Worm (Caenorhabditis elegans): ENCODE data around the gene ZK180.6.

ZK180.6 gene

ce11 chrIV:4516478-4516877 is 8.4 kb downstream of the ZK180.6 start:
- no peak for TF ChIP-seq lin-40 (tag; optimal IDR thresholded peaks at IDR 0.05)
- no peak for TF ChIP-seq ekl-4 (GFP tag; IDR thresholded peaks at IDR 0.05)
- TF ChIP-seq ztf-26 (tag; optimal IDR thresholded peaks at IDR 0.05), result no peak
- peak; percentile 79 for TF ChIP-seq egrh-3 (GFP tag; IDR thresholded peaks at IDR 0.05)
- peak; percentile 45 for TF ChIP-seq zfh-2 (GFP tag; conservative IDR thresholded peaks at IDR 0.05)
- no peak for TF ChIP-seq attf-5 (GFP tag; optimal IDR thresholded peaks at IDR 0.05)

- TF ChIP-seq T26A5.8 (tag; optimal IDR thresholded peaks at IDR 0.05) (no peak), unc-130 (GFP tag; optimal IDR thresholded peaks at IDR 0.05) (no peak), ztf-26 (tag; optimal IDR thresholded peaks at IDR 0.05) (peak; percentile 51), B0019.2 (GFP tag; conservative IDR thresholded peaks at IDR 0.05) (no peak), hsf-1 (GFP tag; IDR thresholded peaks at IDR 0.05) (peak; percentile 61; the same call in 1 of the 2 replicates), ama-1 (optimal IDR thresholded peaks at IDR 0.05) (no peak), ama-1 (GFP tag; optimal IDR thresholded peaks at IDR 0.05) (no peak), gei-17 (GFP tag; optimal IDR thresholded peaks at IDR 0.05) (no peak), lin-54 (GFP tag; optimal IDR thresholded peaks at IDR 0.05) (peak; percentile 79), ztf-28 (GFP tag; IDR thresholded peaks at IDR 0.05) (no peak), F10E7.11 (tag; optimal IDR thresholded peaks at IDR 0.05) (no peak), attf-3 (GFP tag; conservative IDR thresholded peaks at IDR 0.05) (no peak), K12H6.12 (tag; optimal IDR thresholded peaks at IDR 0.05) (peak; percentile 57), egl-18 (GFP tag; IDR thresholded peaks at IDR 0.05) (no peak), ceh-100 (GFP tag; IDR thresholded peaks at IDR 0.05) (peak; percentile 56; the same call in 1 of the 2 replicates), hlh-12 (tag; optimal IDR thresholded peaks at IDR 0.05) (no peak), pbrm-1 (GFP tag; IDR thresholded peaks at IDR 0.05) (peak; percentile 79), ceh-91 (GFP tag; IDR thresholded peaks at IDR 0.05) (0 out of 2 replicates have a peak, but pooled peaks have one; percentile 43), madf-3 (GFP tag; IDR thresholded peaks at IDR 0.05) (no peak), nhr-120 (GFP tag; IDR thresholded peaks at IDR 0.05) (no peak), let-526 (GFP tag; IDR thresholded peaks at IDR 0.05) (0 out of 2 replicates have a peak, but pooled peaks have one; percentile 7), F57A8.1 (GFP tag; optimal IDR thresholded peaks at IDR 0.05) (no peak), lsl-1 (GFP tag; optimal IDR thresholded peaks at IDR 0.05) (peak; percentile 61), repo-1 (tag; optimal IDR thresholded peaks at IDR 0.05) (peak; percentile 39), K11D2.4 (GFP tag; IDR thresholded peaks at IDR 0.05) (peak; percentile 82), lin-26 (GFP tag; IDR thresholded peaks at IDR 0.05) (no peak), C17E4.6 (GFP tag; IDR thresholded peaks at IDR 0.05) (peak; percentile 33; the same call in 1 of the 2 replicates), mcd-1 (GFP tag; IDR thresholded peaks at IDR 0.05) (peak; percentile 88), nfya-1 (tag; optimal IDR thresholded peaks at IDR 0.05; ENCODE audit: borderline replicate concordance, insufficient read depth) (no peak), atf-7 (tag; optimal IDR thresholded peaks at IDR 0.05) (peak; percentile 21), madf-10 (tag; optimal IDR thresholded peaks at IDR 0.05) (peak; percentile 24), dpff-1 (tag; optimal IDR thresholded peaks at IDR 0.05) (no peak), rcor-1 (GFP tag; IDR thresholded peaks at IDR 0.05) (peak; percentile 53), tbx-9 (tag; optimal IDR thresholded peaks at IDR 0.05; ENCODE audit: borderline replicate concordance) (no peak), ets-4 (GFP tag; optimal IDR thresholded peaks at IDR 0.05) (no peak), akir-1 (GFP tag; optimal IDR thresholded peaks at IDR 0.05) (no peak), attf-5 (GFP tag; optimal IDR thresholded peaks at IDR 0.05) (peak; percentile 59), zfh-2 (GFP tag; conservative IDR thresholded peaks at IDR 0.05) (peak; percentile 84), snpc-1.3 (tag; optimal IDR thresholded peaks at IDR 0.05; ENCODE audit: insufficient read depth) (no peak), snpc-3.4 (tag; optimal IDR thresholded peaks at IDR 0.05) (peak; percentile 2), bed-1 (GFP tag; IDR thresholded peaks at IDR 0.05) (no peak), B0336.3 (GFP tag; IDR thresholded peaks at IDR 0.05) (peak; percentile 74), madf-6 (GFP tag; IDR thresholded peaks at IDR 0.05) (peak; percentile 75), zim-3 (tag; optimal IDR thresholded peaks at IDR 0.05) (no peak)
These were observed 11.5 kb downstream of the ZK180.6 start, which contains the start of gene sar-1 for ce11 chrIV:4513269-4513819. sar-1 (minus strand) TSS chrIV:4513319.

Measured in whole organism, young adult.